5 fruit fly cellular contexts compared by ENCODE assay signal in genomic region chr2L:9231760-9232431, dm6.
TF ChIP-seq lines count a peak whose summit lies in the region.

No protein-coding gene starts in this region.

- no peak for TF ChIP-seq CTCF in whole organism, embryonic (GFP tag; optimal IDR thresholded peaks at IDR 0.05; lab: Kevin White, UChicago)

TF ChIP-seq in whole organism, adult, 20 proteins besides CTCF, POLR2A, EP300 and RAD21:
- no peak for TF ChIP-seq CG7101 (tag; optimal IDR thresholded peaks at IDR 0.05; lab: Kevin White, UChicago)
- no peak for TF ChIP-seq CG33017 (tag; optimal IDR thresholded peaks at IDR 0.05; lab: Kevin White, UChicago)
- peak; percentile 8 for TF ChIP-seq CG11617 (GFP tag; optimal IDR thresholded peaks at IDR 0.05; lab: Kevin White, UChicago)
- peak; percentile 25 for TF ChIP-seq Mnt (GFP tag; optimal IDR thresholded peaks at IDR 0.05; lab: Kevin White, UChicago)
- TF ChIP-seq CG7045 (GFP tag; optimal IDR thresholded peaks at IDR 0.05; lab: Kevin White, UChicago) = no peak
- TF ChIP-seq Clk (GFP tag; optimal IDR thresholded peaks at IDR 0.05; lab: Kevin White, UChicago) = no peak
- TF ChIP-seq ovo (GFP tag; optimal IDR thresholded peaks at IDR 0.05; lab: Kevin White, UChicago) = no peak
- no peak for TF ChIP-seq Crg-1 (GFP tag; optimal IDR thresholded peaks at IDR 0.05; lab: Kevin White, UChicago)
- no peak for TF ChIP-seq CG5204 (GFP tag; optimal IDR thresholded peaks at IDR 0.05; lab: Kevin White, UChicago)
- TF ChIP-seq cic (GFP tag; optimal IDR thresholded peaks at IDR 0.05; lab: Kevin White, UChicago) = peak; percentile 58
- peak; percentile 25 for TF ChIP-seq CG12768 (GFP tag; optimal IDR thresholded peaks at IDR 0.05; lab: Kevin White, UChicago)
- TF ChIP-seq kay (GFP tag; lab: Kevin White, UChicago; ENCODE audit: borderline replicate concordance) = no peak
- TF ChIP-seq tj (GFP tag; optimal IDR thresholded peaks at IDR 0.05; lab: Kevin White, UChicago) = peak; percentile 30
- TF ChIP-seq CG14711 (tag; optimal IDR thresholded peaks at IDR 0.05; lab: Kevin White, UChicago) = no peak

TF ChIP-seq in whole organism, embryonic, 481 proteins besides CTCF, POLR2A, EP300 and RAD21 (continues in another document):
- TF ChIP-seq CG13894 (tag; optimal IDR thresholded peaks at IDR 0.05; lab: Kevin White, UChicago) = no peak
- no peak for TF ChIP-seq Optix (GFP tag; IDR thresholded peaks at IDR 0.05; lab: Robert Waterston, UW)
- no peak for TF ChIP-seq ash1 (GFP tag; optimal IDR thresholded peaks at IDR 0.05; lab: Kevin White, UChicago)
- TF ChIP-seq lmd (GFP tag; IDR thresholded peaks at IDR 0.05; lab: Robert Waterston, UW) = no peak
- TF ChIP-seq CG12236 (GFP tag; optimal IDR thresholded peaks at IDR 0.05; lab: Kevin White, UChicago) = no peak
- TF ChIP-seq pho (GFP tag; optimal IDR thresholded peaks at IDR 0.05; lab: Kevin White, UChicago) = no peak
- no peak for TF ChIP-seq org-1 (GFP tag; optimal IDR thresholded peaks at IDR 0.05; lab: Kevin White, UChicago)
- TF ChIP-seq CG32772 (GFP tag; IDR thresholded peaks at IDR 0.05; lab: Robert Waterston, UW) = no peak
- no peak for TF ChIP-seq dimm (GFP tag; IDR thresholded peaks at IDR 0.05; lab: Robert Waterston, UW)
- TF ChIP-seq CG2875 (GFP tag; optimal IDR thresholded peaks at IDR 0.05; lab: Kevin White, UChicago) = no peak
- no peak for TF ChIP-seq CG15269 (tag; optimal IDR thresholded peaks at IDR 0.05; lab: Kevin White, UChicago)
- no peak for TF ChIP-seq nerfin-2 (GFP tag; IDR thresholded peaks at IDR 0.05; lab: Robert Waterston, UW; ENCODE audit: partially characterized antibody)
- no peak for TF ChIP-seq Sry-β (GFP tag; optimal IDR thresholded peaks at IDR 0.05; lab: Kevin White, UChicago)
- TF ChIP-seq NfI (GFP tag; optimal IDR thresholded peaks at IDR 0.05; lab: Kevin White, UChicago) = no peak
- no peak for TF ChIP-seq CG13296 (GFP tag; optimal IDR thresholded peaks at IDR 0.05; lab: Kevin White, UChicago)
- TF ChIP-seq maf-S (GFP tag; optimal IDR thresholded peaks at IDR 0.05; lab: Kevin White, UChicago) = no peak
- TF ChIP-seq CG14014 (GFP tag; IDR thresholded peaks at IDR 0.05; lab: Robert Waterston, UW) = 0 out of 2 replicates have a peak, but pooled peaks have one; percentile 11
- TF ChIP-seq gem (tag; optimal IDR thresholded peaks at IDR 0.05; lab: Kevin White, UChicago) = no peak
- no peak for TF ChIP-seq odd (GFP tag; optimal IDR thresholded peaks at IDR 0.05; lab: Kevin White, UChicago)
- peak; percentile 53; the same call in 2 of the 3 replicates for TF ChIP-seq dysf (GFP tag; IDR thresholded peaks at IDR 0.05; lab: Robert Waterston, UW)

TF ChIP-seq in whole organism, prepupa, 60 proteins besides CTCF, POLR2A, EP300 and RAD21 (continues in another document):
- TF ChIP-seq CG6276 (GFP tag; optimal IDR thresholded peaks at IDR 0.05; lab: Kevin White, UChicago) (peak; percentile 78), CG32006 (GFP tag; optimal IDR thresholded peaks at IDR 0.05; lab: Kevin White, UChicago) (peak; percentile 31), CG31627 (GFP tag; optimal IDR thresholded peaks at IDR 0.05; lab: Kevin White, UChicago) (peak; percentile 17), CG16779 (tag; optimal IDR thresholded peaks at IDR 0.05; lab: Kevin White, UChicago) (peak; percentile 76), CG15336 (GFP tag; IDR thresholded peaks at IDR 0.05; lab: Robert Waterston, UW) (peak; percentile 66), fd85E (GFP tag; optimal IDR thresholded peaks at IDR 0.05; lab: Kevin White, UChicago) (no peak), CG7368 (GFP tag; optimal IDR thresholded peaks at IDR 0.05; lab: Kevin White, UChicago) (peak; percentile 25), topi (GFP tag; optimal IDR thresholded peaks at IDR 0.05; lab: Kevin White, UChicago) (peak; percentile 42), Hr38 (GFP tag; optimal IDR thresholded peaks at IDR 0.05; lab: Kevin White, UChicago) (no peak), salr (GFP tag; optimal IDR thresholded peaks at IDR 0.05; lab: Kevin White, UChicago) (peak in 1 of 2 experiments; percentile 54), CG11902 (GFP tag; optimal IDR thresholded peaks at IDR 0.05; lab: Kevin White, UChicago) (peak; percentile 5), svp (GFP tag; lab: Kevin White, UChicago) (peak; percentile 94), acj6 (GFP tag; optimal IDR thresholded peaks at IDR 0.05; lab: Kevin White, UChicago) (no peak), CG6854 (GFP tag; optimal IDR thresholded peaks at IDR 0.05; lab: Kevin White, UChicago) (peak; percentile 43), Hr39 (GFP tag; optimal IDR thresholded peaks at IDR 0.05; lab: Kevin White, UChicago) (peak; percentile 39), Lpt (GFP tag; optimal IDR thresholded peaks at IDR 0.05; lab: Kevin White, UChicago) (peak; percentile 70), dsx (GFP tag; optimal IDR thresholded peaks at IDR 0.05; lab: Kevin White, UChicago; ENCODE audit: poor library complexity, severe bottlenecking) (peak; percentile 31), Eip93F (GFP tag; optimal IDR thresholded peaks at IDR 0.05; lab: Kevin White, UChicago) (no peak), CG6163 (GFP tag; IDR thresholded peaks at IDR 0.05; lab: Robert Waterston, UW) (peak; percentile 91), CG10631 (GFP tag; optimal IDR thresholded peaks at IDR 0.05; lab: Kevin White, UChicago) (peak; percentile 10)

TF ChIP-seq in whole organism, pupa, 21 proteins besides CTCF, POLR2A, EP300 and RAD21:
- TF ChIP-seq Snoo (tag; optimal IDR thresholded peaks at IDR 0.05; lab: Kevin White, UChicago) (peak; percentile 20), CG14655 (GFP tag; optimal IDR thresholded peaks at IDR 0.05; lab: Kevin White, UChicago) (peak; percentile 52), CG34367 (tag; optimal IDR thresholded peaks at IDR 0.05; lab: Kevin White, UChicago) (peak; percentile 42), rn (GFP tag; IDR thresholded peaks at IDR 0.05; lab: Robert Waterston, UW) (0 out of 2 replicates have a peak, but pooled peaks have one; percentile 16), CG15710 (tag; optimal IDR thresholded peaks at IDR 0.05; lab: Kevin White, UChicago) (peak; percentile 57), fd96Ca (GFP tag; IDR thresholded peaks at IDR 0.05; lab: Robert Waterston, UW) (peak; percentile 76), Pif1B (GFP tag; optimal IDR thresholded peaks at IDR 0.05; lab: Kevin White, UChicago) (peak; percentile 76), EcR (GFP tag; optimal IDR thresholded peaks at IDR 0.05; lab: Kevin White, UChicago) (no peak), CG8301 (tag; optimal IDR thresholded peaks at IDR 0.05; lab: Kevin White, UChicago) (peak; percentile 34), Pif1A (GFP tag; optimal IDR thresholded peaks at IDR 0.05; lab: Kevin White, UChicago) (peak; percentile 76), D1 (tag; optimal IDR thresholded peaks at IDR 0.05; lab: Kevin White, UChicago) (no peak), CG8159 (tag; optimal IDR thresholded peaks at IDR 0.05; lab: Kevin White, UChicago) (peak; percentile 56), CG4496 (GFP tag; IDR thresholded peaks at IDR 0.05; lab: Robert Waterston, UW) (peak; percentile 85), CG10348 (GFP tag; IDR thresholded peaks at IDR 0.05; lab: Robert Waterston, UW) (no peak), CG17806 (tag; optimal IDR thresholded peaks at IDR 0.05; lab: Kevin White, UChicago) (peak; percentile 52), Ets98B (GFP tag; IDR thresholded peaks at IDR 0.05; lab: Robert Waterston, UW) (peak; percentile 76), CG12605 (GFP tag; IDR thresholded peaks at IDR 0.05; lab: Robert Waterston, UW) (peak; percentile 93), CG9948 (tag; optimal IDR thresholded peaks at IDR 0.05; lab: Kevin White, UChicago) (peak; percentile 22), gl (tag; optimal IDR thresholded peaks at IDR 0.05; lab: Kevin White, UChicago) (peak; percentile 81), CG13204 (GFP tag; optimal IDR thresholded peaks at IDR 0.05; lab: Kevin White, UChicago) (peak; percentile 70), CG32121 (GFP tag; IDR thresholded peaks at IDR 0.05; lab: Robert Waterston, UW) (peak; percentile 73)

TF ChIP-seq in whole organism, wandering third instar larva, 38 proteins besides CTCF, POLR2A, EP300 and RAD21:
- TF ChIP-seq sage (GFP tag; optimal IDR thresholded peaks at IDR 0.05; lab: Kevin White, UChicago) = no peak
- no peak for TF ChIP-seq Rel (GFP tag; optimal IDR thresholded peaks at IDR 0.05; lab: Kevin White, UChicago)
- peak; percentile 8 for TF ChIP-seq Rel (tag; optimal IDR thresholded peaks at IDR 0.05; lab: Kevin White, UChicago)
- no peak for TF ChIP-seq Hr83 (GFP tag; optimal IDR thresholded peaks at IDR 0.05; lab: Kevin White, UChicago; ENCODE audit: poor library complexity, severe bottlenecking)
- TF ChIP-seq h (GFP tag; optimal IDR thresholded peaks at IDR 0.05; lab: Kevin White, UChicago) = peak; percentile 12
- no peak for TF ChIP-seq OdsH (GFP tag; optimal IDR thresholded peaks at IDR 0.05; lab: Kevin White, UChicago)
- peak; percentile 51 for TF ChIP-seq br (GFP tag; optimal IDR thresholded peaks at IDR 0.05; lab: Kevin White, UChicago)
- TF ChIP-seq dl (GFP tag; optimal IDR thresholded peaks at IDR 0.05; lab: Kevin White, UChicago; ENCODE audit: insufficient read depth in 1 of 2, partially characterized antibody in 2 of 2) = no peak
- peak; percentile 43 for TF ChIP-seq Hnf4 (GFP tag; optimal IDR thresholded peaks at IDR 0.05; lab: Kevin White, UChicago)
- TF ChIP-seq psq (GFP tag; optimal IDR thresholded peaks at IDR 0.05; lab: Kevin White, UChicago) = peak; percentile 26
- TF ChIP-seq Hr78 (GFP tag; optimal IDR thresholded peaks at IDR 0.05; lab: Kevin White, UChicago) = no peak
- TF ChIP-seq brk (GFP tag; optimal IDR thresholded peaks at IDR 0.05; lab: Kevin White, UChicago) = no peak
- peak; percentile 23 for TF ChIP-seq Sp1 (GFP tag; optimal IDR thresholded peaks at IDR 0.05; lab: Kevin White, UChicago)
- peak; percentile 45 for TF ChIP-seq CrebA (GFP tag; optimal IDR thresholded peaks at IDR 0.05; lab: Kevin White, UChicago; ENCODE audit: borderline replicate concordance)
- no peak for TF ChIP-seq HLH106 (tag; optimal IDR thresholded peaks at IDR 0.05; lab: Kevin White, UChicago)
